Fruit fly (Drosophila melanogaster): ENCODE results near the gene Flacc.
A peak's percentile ranks its signal among the peaks of the same experiment; 100 is the strongest.

Gene Flacc

DNA sequence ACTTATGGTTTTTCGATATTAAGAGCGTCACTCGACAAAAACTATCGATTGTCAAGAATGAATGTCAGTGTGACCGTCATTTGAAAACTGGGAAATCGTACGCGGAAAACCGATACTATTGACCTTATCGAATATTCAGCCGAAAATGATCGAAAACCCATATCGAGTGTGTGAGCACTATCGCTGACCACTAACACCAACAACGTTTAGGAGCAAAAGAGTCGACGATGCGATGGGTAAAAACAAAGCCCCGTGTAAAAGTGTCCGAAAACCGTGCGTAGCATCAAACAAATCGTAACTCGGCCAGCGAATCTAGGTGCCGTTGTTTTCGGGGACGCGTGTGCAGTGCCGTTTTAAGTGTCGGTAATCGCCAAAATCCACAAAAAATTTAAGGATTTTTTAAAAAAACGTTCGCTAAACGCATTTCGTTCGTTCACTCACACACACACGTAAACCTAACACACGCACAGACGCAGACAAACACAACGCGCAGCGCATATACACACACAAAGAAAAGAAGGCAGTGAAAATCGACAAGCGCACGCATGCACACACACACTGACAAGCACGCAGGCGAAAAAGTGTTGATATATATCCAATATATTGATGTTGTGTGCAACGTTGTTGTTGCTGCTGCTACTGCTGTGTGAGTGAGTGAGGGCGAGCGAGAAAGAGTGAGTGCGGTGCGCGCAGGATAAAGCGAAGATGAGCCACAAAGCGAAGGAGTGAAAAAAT lies 29.5 kb downstream of the Flacc start, which contains the start of the genes CG7326 and Dora (continued):
- no peak for TF ChIP-seq CG17359 (tag; optimal IDR thresholded peaks at IDR 0.05)
- TF ChIP-seq Sry-β (GFP tag; optimal IDR thresholded peaks at IDR 0.05) = no peak
- TF ChIP-seq CG1832 (GFP tag; optimal IDR thresholded peaks at IDR 0.05) = peak; percentile 72
- TF ChIP-seq Jarid2 (GFP tag; optimal IDR thresholded peaks at IDR 0.05) = peak; percentile 29
- TF ChIP-seq CG10462 (GFP tag; optimal IDR thresholded peaks at IDR 0.05) = no peak
- peak; percentile 3 for TF ChIP-seq Fer3 (tag; optimal IDR thresholded peaks at IDR 0.05)
- no peak for TF ChIP-seq esg (GFP tag; conservative IDR thresholded peaks at IDR 0.05)
- TF ChIP-seq Hr51 (GFP tag; optimal IDR thresholded peaks at IDR 0.05) = no peak
- TF ChIP-seq E2f2 (GFP tag; IDR thresholded peaks at IDR 0.05) = peak; percentile 55
- TF ChIP-seq nmo (GFP tag; optimal IDR thresholded peaks at IDR 0.05) = peak; percentile 15
- no peak for TF ChIP-seq crc (GFP tag; optimal IDR thresholded peaks at IDR 0.05)
- TF ChIP-seq ttk (GFP tag; IDR thresholded peaks at IDR 0.05) = no peak
- TF ChIP-seq Oaz (GFP tag; IDR thresholded peaks at IDR 0.05) = no peak
- TF ChIP-seq Pdp1 (GFP tag; optimal IDR thresholded peaks at IDR 0.05) = peak in 1 of 2 experiments; percentile 4
- no peak for TF ChIP-seq gce (GFP tag; IDR thresholded peaks at IDR 0.05)
- TF ChIP-seq CG2202 (tag; optimal IDR thresholded peaks at IDR 0.05) = no peak
- TF ChIP-seq CG11695 (GFP tag; IDR thresholded peaks at IDR 0.05) = no peak
- no peak for TF ChIP-seq CG13775 (GFP tag; optimal IDR thresholded peaks at IDR 0.05)
- peak; percentile 3 for TF ChIP-seq sug (tag; optimal IDR thresholded peaks at IDR 0.05)
- TF ChIP-seq sr (GFP tag; IDR thresholded peaks at IDR 0.05) = no peak
- TF ChIP-seq Bteb2 (GFP tag; optimal IDR thresholded peaks at IDR 0.05) = no peak
- no peak for TF ChIP-seq Tbp (GFP tag; optimal IDR thresholded peaks at IDR 0.05)
- TF ChIP-seq Mad (GFP tag; optimal IDR thresholded peaks at IDR 0.05) = no peak
- no peak for TF ChIP-seq grau (tag; optimal IDR thresholded peaks at IDR 0.05)
- peak; percentile 75 for TF ChIP-seq CG12659 (GFP tag; optimal IDR thresholded peaks at IDR 0.05)
- TF ChIP-seq CG10959 (GFP tag; IDR thresholded peaks at IDR 0.05) = no peak
- no peak for TF ChIP-seq CG13296 (GFP tag; optimal IDR thresholded peaks at IDR 0.05)
- TF ChIP-seq CG4328 (GFP tag; optimal IDR thresholded peaks at IDR 0.05) = no peak
- TF ChIP-seq CG2889 (GFP tag; IDR thresholded peaks at IDR 0.05) = no peak
- no peak for TF ChIP-seq CG18619 (GFP tag; optimal IDR thresholded peaks at IDR 0.05)
- no peak; the same call in 2 of the 3 replicates for TF ChIP-seq CG17361 (GFP tag; IDR thresholded peaks at IDR 0.05)
- TF ChIP-seq Dref (GFP tag; IDR thresholded peaks at IDR 0.05) = peak; percentile 97
- TF ChIP-seq CG5180 (GFP tag; optimal IDR thresholded peaks at IDR 0.05) = no peak
- no peak for TF ChIP-seq CG14014 (GFP tag; IDR thresholded peaks at IDR 0.05)
- TF ChIP-seq HLH4C (GFP tag; IDR thresholded peaks at IDR 0.05; ENCODE audit: partially characterized antibody) = peak; percentile 94
- no peak for TF ChIP-seq Hey (tag; optimal IDR thresholded peaks at IDR 0.05)
- peak; percentile 42 for TF ChIP-seq CG3995 (GFP tag; optimal IDR thresholded peaks at IDR 0.05)
- no peak for TF ChIP-seq Abd-B (GFP tag; optimal IDR thresholded peaks at IDR 0.05)
- peak; percentile 82 for TF ChIP-seq CG15479 (GFP tag; optimal IDR thresholded peaks at IDR 0.05)
- no peak for TF ChIP-seq h (optimal IDR thresholded peaks at IDR 0.05)
- no peak for TF ChIP-seq CG3407 (GFP tag; optimal IDR thresholded peaks at IDR 0.05)
- TF ChIP-seq CG4854 (GFP tag; optimal IDR thresholded peaks at IDR 0.05) = no peak
- no peak for TF ChIP-seq CG9817 (tag; optimal IDR thresholded peaks at IDR 0.05)
- TF ChIP-seq slou (GFP tag; optimal IDR thresholded peaks at IDR 0.05) = no peak
- no peak for TF ChIP-seq stc (GFP tag; IDR thresholded peaks at IDR 0.05)
- no peak for TF ChIP-seq eyg (GFP tag; optimal IDR thresholded peaks at IDR 0.05)
- TF ChIP-seq CG18476 (GFP tag; optimal IDR thresholded peaks at IDR 0.05) = no peak
- TF ChIP-seq crp (GFP tag; optimal IDR thresholded peaks at IDR 0.05) = no peak
- TF ChIP-seq tup (GFP tag; optimal IDR thresholded peaks at IDR 0.05) = no peak
- TF ChIP-seq CG31441 (GFP tag; IDR thresholded peaks at IDR 0.05) = no peak
